Worm (Caenorhabditis elegans): ENCODE results near the gene T12A7.10.

Gene T12A7.10

DNA sequence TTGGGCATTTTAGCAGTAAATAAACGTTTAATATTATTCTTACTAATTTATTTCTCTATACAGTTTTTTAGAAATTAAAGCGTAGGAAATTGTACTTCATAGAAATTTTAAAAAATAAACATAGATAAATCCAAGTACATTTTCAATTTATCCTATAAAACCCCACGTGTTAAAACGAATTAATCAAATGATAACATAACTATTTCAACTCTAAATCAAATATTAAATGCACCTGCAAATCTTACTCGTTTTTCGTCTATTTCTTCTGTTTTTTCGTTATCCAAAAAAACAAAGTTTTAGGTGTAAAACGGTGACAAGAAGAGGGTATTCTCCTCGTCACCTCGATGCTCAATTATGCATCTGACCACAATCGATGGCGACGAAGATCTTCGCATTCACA is 19.9 kb downstream of the T12A7.10 start, which contains the start of gene K01A6.6:
K01A6.6 (plus strand) TSS at position 301 of the 400 bp plus-strand sequence.
- TF ChIP-seq tbx-2 (tag; optimal IDR thresholded peaks at IDR 0.05) (no peak), elt-1 (tag; optimal IDR thresholded peaks at IDR 0.05) (no peak), ama-1 (optimal IDR thresholded peaks at IDR 0.05) (no peak), nfya-1 (tag; optimal IDR thresholded peaks at IDR 0.05; ENCODE audit: insufficient read depth) (no peak), mdl-1 (tag; optimal IDR thresholded peaks at IDR 0.05) (no peak), nhr-67 (tag; optimal IDR thresholded peaks at IDR 0.05) (no peak), skn-1 (tag; optimal IDR thresholded peaks at IDR 0.05) (no peak), ceh-9 (tag; optimal IDR thresholded peaks at IDR 0.05) (no peak), aly-2 (tag; optimal IDR thresholded peaks at IDR 0.05) (no peak), nhr-11 (tag; optimal IDR thresholded peaks at IDR 0.05) (no peak), nhr-12 (tag; optimal IDR thresholded peaks at IDR 0.05) (no peak), ztf-4 (tag; optimal IDR thresholded peaks at IDR 0.05) (no peak), nhr-43 (tag; optimal IDR thresholded peaks at IDR 0.05; ENCODE audit: poor library complexity, severe bottlenecking) (no peak), pqm-1 (tag; optimal IDR thresholded peaks at IDR 0.05) (no peak), nhr-28 (tag; optimal IDR thresholded peaks at IDR 0.05) (no peak), snpc-4 (tag; optimal IDR thresholded peaks at IDR 0.05) (no peak)

DNA sequence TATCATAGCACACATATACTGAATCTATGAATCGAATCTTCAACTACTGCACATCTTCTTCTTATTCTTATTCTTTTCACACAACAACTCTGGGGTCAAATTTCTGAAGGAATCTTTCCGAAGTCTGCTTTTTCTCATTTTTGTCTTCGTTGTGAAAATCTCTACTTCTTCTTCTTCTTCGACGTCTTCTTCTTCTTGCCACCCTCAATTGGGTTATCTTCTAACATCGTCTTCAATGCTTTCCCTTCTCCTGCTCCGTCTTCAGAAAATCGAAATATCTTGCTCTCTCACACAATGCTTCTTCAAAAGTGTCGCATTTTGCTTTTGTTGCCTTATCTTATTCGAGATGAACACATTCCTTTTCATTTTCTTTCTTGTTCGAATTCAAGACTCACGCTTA is 31.6 kb downstream of the T12A7.10 start:
- TF ChIP-seq nhr-77 (tag; optimal IDR thresholded peaks at IDR 0.05), result no peak
- no peak for TF ChIP-seq unc-39 (tag; optimal IDR thresholded peaks at IDR 0.05)
- no peak for TF ChIP-seq hmg-11 (tag; optimal IDR thresholded peaks at IDR 0.05)
- TF ChIP-seq pqm-1 (tag; optimal IDR thresholded peaks at IDR 0.05), result no peak
- no peak for TF ChIP-seq lin-15B (tag; optimal IDR thresholded peaks at IDR 0.05)
- no peak for TF ChIP-seq fos-1 (tag; optimal IDR thresholded peaks at IDR 0.05)
- TF ChIP-seq ztf-11 (tag; optimal IDR thresholded peaks at IDR 0.05), result no peak
- no peak for TF ChIP-seq nhr-11 (tag; optimal IDR thresholded peaks at IDR 0.05)
- no peak for TF ChIP-seq nfya-1 (tag; optimal IDR thresholded peaks at IDR 0.05; ENCODE audit: insufficient read depth)
- no peak for TF ChIP-seq ceh-9 (tag; optimal IDR thresholded peaks at IDR 0.05)
- no peak for TF ChIP-seq ceh-82 (tag; optimal IDR thresholded peaks at IDR 0.05)

DNA sequence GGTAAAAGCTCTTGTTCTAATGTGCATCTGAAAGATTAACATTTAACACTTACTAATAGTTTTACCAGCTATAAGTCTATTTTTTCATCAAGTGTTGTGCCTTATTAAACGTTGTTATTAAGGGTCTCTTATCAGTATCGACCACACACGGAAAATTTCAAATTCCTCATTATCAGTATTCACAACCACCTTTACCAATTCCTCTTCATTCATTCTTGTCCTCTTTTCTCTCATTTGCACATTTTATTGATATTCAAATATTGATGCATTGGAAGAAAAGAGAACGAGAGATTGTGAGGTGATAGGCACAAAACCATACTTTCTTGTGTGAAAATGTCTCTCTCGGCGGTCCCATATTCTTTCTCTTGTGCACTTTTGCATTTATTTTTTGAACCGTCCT is 33.0 kb downstream of the T12A7.10 start:
- no peak for TF ChIP-seq eor-1 (tag; optimal IDR thresholded peaks at IDR 0.05)
- no peak for TF ChIP-seq ama-1 (optimal IDR thresholded peaks at IDR 0.05)
- peak; percentile 16 for TF ChIP-seq pqm-1 (tag; optimal IDR thresholded peaks at IDR 0.05)
- TF ChIP-seq pha-4 (tag; optimal IDR thresholded peaks at IDR 0.05), result peak; percentile 2
- TF ChIP-seq elt-2 (tag; optimal IDR thresholded peaks at IDR 0.05), result peak; percentile 65

DNA sequence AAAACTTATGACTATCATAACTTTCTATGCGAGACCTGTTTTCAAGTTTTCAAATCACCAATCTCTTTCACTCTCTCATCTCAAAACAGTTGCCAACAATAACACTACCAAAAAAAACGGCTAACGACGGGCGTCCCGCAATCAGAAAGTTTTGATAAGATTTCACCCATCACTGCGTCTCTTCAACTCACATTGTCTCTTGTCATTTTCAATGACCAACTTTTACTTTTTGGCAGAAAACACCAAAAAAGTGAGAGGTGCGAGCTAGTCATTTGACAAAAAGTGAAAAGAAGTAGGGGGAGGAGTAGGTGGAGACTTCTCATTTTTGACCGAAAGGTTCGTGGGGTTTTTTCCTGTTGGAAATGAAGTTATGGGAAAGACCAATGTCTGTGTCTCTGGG is 36.2 kb downstream of the T12A7.10 start:
- peak; percentile 8 for TF ChIP-seq nhr-25 (tag; optimal IDR thresholded peaks at IDR 0.05)
- no peak for TF ChIP-seq nhr-76 (tag; optimal IDR thresholded peaks at IDR 0.05)
- no peak for TF ChIP-seq fkh-10 (GFP tag; optimal IDR thresholded peaks at IDR 0.05)

DNA sequence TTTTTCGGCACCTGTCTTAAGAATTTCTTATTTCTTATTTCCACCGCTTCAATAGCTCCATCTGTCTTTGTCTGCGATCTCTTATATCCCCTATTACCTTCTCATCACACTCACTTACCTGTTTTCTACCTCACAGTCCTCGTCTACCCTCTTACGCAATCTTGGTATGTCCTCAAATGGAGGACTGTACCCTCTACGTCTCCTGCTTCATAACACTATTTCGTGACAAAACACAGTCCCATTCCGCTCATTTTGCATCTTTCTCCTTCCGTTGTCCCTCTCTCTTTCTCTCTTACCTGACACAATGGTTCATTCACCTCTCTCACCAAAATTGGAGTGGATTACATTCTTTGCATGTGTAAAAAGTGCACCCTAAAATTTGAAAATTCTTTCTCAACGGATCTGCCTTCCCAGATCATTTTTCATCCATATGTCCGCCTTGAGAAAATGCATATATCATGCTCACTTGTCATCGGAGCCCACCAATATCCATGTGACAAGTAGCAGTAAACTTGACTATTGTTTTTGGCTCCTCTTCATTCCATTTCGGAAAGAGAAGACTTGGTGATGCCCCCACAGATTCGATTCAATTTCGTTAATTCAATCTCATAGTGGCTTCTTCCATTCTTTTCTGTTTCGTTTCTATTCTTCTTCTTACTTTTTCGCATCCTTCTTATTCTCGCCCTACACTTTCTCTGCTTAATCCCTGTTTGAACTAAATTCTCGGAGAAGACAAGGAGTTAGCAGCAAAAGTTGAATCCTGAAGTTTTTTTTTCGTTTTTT is 37.6 kb downstream of the T12A7.10 start:
- TF ChIP-seq fkh-10 (GFP tag; optimal IDR thresholded peaks at IDR 0.05) (peak; percentile 18), hmg-11 (tag; optimal IDR thresholded peaks at IDR 0.05) (peak; percentile 19), nhr-25 (tag; optimal IDR thresholded peaks at IDR 0.05) (peak; percentile 20), unc-39 (tag; optimal IDR thresholded peaks at IDR 0.05) (no peak)

DNA sequence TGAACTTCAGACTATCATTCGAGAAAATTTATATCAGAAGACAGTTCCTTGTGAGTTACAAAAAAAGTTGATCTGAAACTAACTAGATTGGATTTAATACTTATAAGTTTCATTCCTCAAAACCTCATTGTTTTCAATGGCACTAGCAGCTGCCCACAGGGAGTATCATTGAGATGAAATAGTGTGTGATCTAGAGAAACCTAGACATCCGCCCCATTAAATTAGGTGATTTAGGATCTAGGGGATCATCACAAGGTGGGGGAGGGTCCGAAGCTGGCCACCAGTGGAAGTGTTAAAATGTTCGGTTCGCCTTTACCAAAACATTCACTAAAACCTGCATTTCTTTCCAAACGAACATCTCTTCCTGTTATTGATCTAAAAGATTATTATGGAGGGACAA is 38.5 kb downstream of the T12A7.10 start:
- TF ChIP-seq egl-27 (tag; optimal IDR thresholded peaks at IDR 0.05), result no peak
- TF ChIP-seq egl-5 (tag; optimal IDR thresholded peaks at IDR 0.05), result peak; percentile 70

DNA sequence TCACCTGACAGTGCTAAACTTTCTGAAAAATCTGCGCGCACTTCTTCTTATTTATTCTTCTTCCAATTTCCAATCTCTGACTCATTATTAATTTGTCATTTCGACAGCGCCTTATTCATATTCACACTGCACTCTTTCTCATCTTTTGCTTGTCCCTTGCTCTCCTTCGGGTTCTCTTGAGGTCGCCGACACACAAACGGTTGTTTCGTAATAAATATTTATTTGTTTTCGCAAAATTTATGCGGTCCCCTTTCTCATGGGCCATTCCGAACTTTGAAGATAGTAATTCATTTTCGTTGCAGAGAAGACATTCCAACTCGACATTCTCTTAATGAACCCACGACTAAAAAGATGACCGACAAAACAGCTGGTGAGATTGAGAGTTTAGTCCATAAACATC is 40.2 kb downstream of the T12A7.10 start, which contains the start of gene magi-1:
magi-1 (plus strand) TSS at position 301 of the 400 bp plus-strand sequence.
- TF ChIP-seq nhr-12 (tag; optimal IDR thresholded peaks at IDR 0.05), result no peak
- no peak for TF ChIP-seq pqm-1 (tag; optimal IDR thresholded peaks at IDR 0.05)
- TF ChIP-seq nhr-77 (tag; optimal IDR thresholded peaks at IDR 0.05), result no peak
- no peak for TF ChIP-seq egl-27 (tag; optimal IDR thresholded peaks at IDR 0.05)
- no peak for TF ChIP-seq fkh-2 (tag; optimal IDR thresholded peaks at IDR 0.05)
- TF ChIP-seq mdl-1 (tag; optimal IDR thresholded peaks at IDR 0.05), result no peak
- TF ChIP-seq daf-12 (tag; optimal IDR thresholded peaks at IDR 0.05), result no peak
- TF ChIP-seq nhr-76 (tag; optimal IDR thresholded peaks at IDR 0.05), result no peak
- TF ChIP-seq fkh-10 (GFP tag; optimal IDR thresholded peaks at IDR 0.05), result no peak
- no peak for TF ChIP-seq tbx-2 (tag; optimal IDR thresholded peaks at IDR 0.05)
- no peak for TF ChIP-seq snpc-4 (tag; optimal IDR thresholded peaks at IDR 0.05)
- no peak for TF ChIP-seq elt-3 (tag; optimal IDR thresholded peaks at IDR 0.05)
- TF ChIP-seq mml-1 (tag; optimal IDR thresholded peaks at IDR 0.05), result no peak
- no peak for TF ChIP-seq fos-1 (tag; optimal IDR thresholded peaks at IDR 0.05)
- TF ChIP-seq eor-1 (tag; optimal IDR thresholded peaks at IDR 0.05), result no peak
- TF ChIP-seq sea-2 (GFP tag; optimal IDR thresholded peaks at IDR 0.05), result no peak
- no peak for TF ChIP-seq ztf-4 (tag; optimal IDR thresholded peaks at IDR 0.05)
- no peak for TF ChIP-seq ama-1 (optimal IDR thresholded peaks at IDR 0.05)
- TF ChIP-seq nfya-1 (tag; optimal IDR thresholded peaks at IDR 0.05; ENCODE audit: insufficient read depth), result no peak
- TF ChIP-seq skn-1 (tag; optimal IDR thresholded peaks at IDR 0.05), result no peak

Measured in whole organism, L3 larva.